Fruit fly (Drosophila melanogaster): Measurements from ENCODE around the gene CG17261.

dm6 chr2L:3088238-3088874 lies 46.0 kb downstream of the CG17261 start:
- no peak for TF ChIP-seq pan (optimal IDR thresholded peaks at IDR 0.05)
- no peak for TF ChIP-seq CG8478 (optimal IDR thresholded peaks at IDR 0.05)
- no peak for TF ChIP-seq psq (optimal IDR thresholded peaks at IDR 0.05)
- no peak for TF ChIP-seq usp (GFP tag; optimal IDR thresholded peaks at IDR 0.05)
